Worm (Caenorhabditis elegans) whole organism, L2 larva: ENCODE measurements around the gene gtr-1.

ENCODE experiments used
- ZK546.5 ChIP-seq: sonication (generic microtip); optimal IDR thresholded peaks from 2 replicates; lab custom pipeline; 2017; ENCODE audit warnings: missing biosample characterization, missing genetic modification characterization
- nhr-12 ChIP-seq: fragments of 150-350 bp; optimal IDR thresholded peaks from 2 replicates; lab custom pipeline; 2014; ENCODE audit warnings: missing biosample characterization, missing genetic modification characterization
- nhr-21 ChIP-seq: fragments of 150-350 bp; optimal IDR thresholded peaks from 2 replicates; lab custom pipeline; 2014; ENCODE audit warnings: missing biosample characterization, missing genetic modification characterization
- nhr-25 ChIP-seq: fragments of 150-350 bp; sonication (generic microtip); optimal IDR thresholded peaks from 3 replicates; lab custom pipeline; 2014; ENCODE audit warnings: missing biosample characterization, missing genetic modification characterization
- nhr-6 ChIP-seq: fragments of 150-350 bp; optimal IDR thresholded peaks from 2 replicates; lab custom pipeline; 2014; ENCODE audit warnings: missing biosample characterization, missing genetic modification characterization
- snpc-4 ChIP-seq: fragments of 150-350 bp; optimal IDR thresholded peaks from 2 replicates; lab custom pipeline; 2014; ENCODE audit warnings: missing biosample characterization, missing genetic modification characterization
- unc-62 ChIP-seq: fragments of 150-350 bp; optimal IDR thresholded peaks from 2 replicates; lab custom pipeline; 2014; ENCODE audit warnings: missing biosample characterization, missing genetic modification reagents, missing genetic modification characterization
- zag-1 ChIP-seq: fragments of 150-350 bp; optimal IDR thresholded peaks from 2 replicates; lab custom pipeline; 2014; ENCODE audit warnings: missing biosample characterization, missing genetic modification characterization

ce11 chrX:772184-772583, 30.4 kb upstream of the gtr-1 start, which contains the start of gene T04G9.4:
- TF ChIP-seq nhr-6 (tag; lab: Kevin White, UChicago), result no peak
- no peak for TF ChIP-seq unc-62
- TF ChIP-seq zag-1 (tag; lab: Kevin White, UChicago), result no peak
- no peak for TF ChIP-seq snpc-4 (tag; lab: Kevin White, UChicago)
- TF ChIP-seq ZK546.5 (tag; lab: Kevin White, UChicago), result no peak
- TF ChIP-seq nhr-12, result no peak
- TF ChIP-seq nhr-25 (tag; lab: Kevin White, UChicago), result no peak
- no peak for TF ChIP-seq nhr-21 (tag; lab: Kevin White, UChicago)
